Worm (Caenorhabditis elegans): ENCODE data around the gene F28H7.8.

DNA sequence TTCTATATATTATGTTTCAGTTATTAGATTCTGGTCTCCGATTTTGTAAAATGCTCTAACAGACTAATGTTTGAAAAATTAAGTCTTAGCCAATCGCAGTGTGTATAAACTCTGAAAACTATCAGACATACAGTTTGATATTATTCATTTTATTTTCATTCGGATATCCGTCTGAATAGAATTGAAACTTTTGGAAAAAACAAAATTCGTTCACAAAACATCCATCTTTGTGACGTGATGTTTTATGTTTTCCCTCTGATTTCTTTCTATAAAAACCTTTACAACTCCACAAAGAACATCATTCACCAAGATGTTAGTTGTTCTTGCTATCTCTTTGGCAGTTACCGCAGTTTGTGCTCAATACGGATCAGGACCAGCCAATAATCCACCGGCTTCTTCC, 34.7 kb downstream of the F28H7.8 start, which contains the start of gene ule-3:
- TF ChIP-seq nhr-77 (tag; optimal IDR thresholded peaks at IDR 0.05) (no peak), ztf-11 (tag; optimal IDR thresholded peaks at IDR 0.05) (no peak), lsy-2 (tag; optimal IDR thresholded peaks at IDR 0.05) (no peak), unc-62 (GFP tag; optimal IDR thresholded peaks at IDR 0.05) (no peak), aly-2 (tag; optimal IDR thresholded peaks at IDR 0.05) (no peak), elt-3 (tag; optimal IDR thresholded peaks at IDR 0.05) (no peak), skn-1 (tag; optimal IDR thresholded peaks at IDR 0.05) (no peak), elt-1 (tag; optimal IDR thresholded peaks at IDR 0.05) (no peak), ceh-82 (tag; optimal IDR thresholded peaks at IDR 0.05) (no peak)

All from whole organism, L2 larva.